Worm (Caenorhabditis elegans) whole organism, L4 larva: ENCODE results near the gene chil-25.

Experiments
- D1046.2 ChIP-seq: fragments of 200-800 bp; sonication (Bioruptor generic); IDR thresholded peaks from 2 replicates; pipeline ENCODE4 v1.3.6; 2022; ENCODE audit warnings: missing genetic modification characterization, missing compliant biosample characterization
- F10B5.3 ChIP-seq: sonication (generic microtip); optimal IDR thresholded peaks from 2 replicates; lab custom pipeline; 2016; ENCODE audit warnings: mild to moderate bottlenecking, missing genetic modification characterization, missing compliant biosample characterization
- F44E2.7 ChIP-seq: fragments of 200-800 bp; sonication (Bioruptor generic); IDR thresholded peaks from 2 replicates; pipeline ENCODE4 v2.1.2; 2022; ENCODE audit warnings: missing genetic modification characterization, missing compliant biosample characterization
- F49E8.2 ChIP-seq: sonication (generic microtip); optimal IDR thresholded peaks from 2 replicates; lab custom pipeline; 2016; ENCODE audit warnings: missing compliant biosample characterization, mild to moderate bottlenecking, missing genetic modification characterization, borderline replicate concordance
- T20F7.1 ChIP-seq: fragments of 200-800 bp; sonication (Bioruptor generic); optimal IDR thresholded peaks from 2 replicates; lab custom pipeline; 2018; ENCODE audit warnings: mild to moderate bottlenecking, missing genetic modification characterization, missing compliant biosample characterization
- Y48G9A.11 ChIP-seq: fragments of 200-800 bp; sonication (Bioruptor generic); IDR thresholded peaks from 2 replicates; pipeline ENCODE4 v1.3.6; 2022; ENCODE audit warnings: missing genetic modification reagents, missing genetic modification characterization, missing compliant biosample characterization
- Y5F2A.4 ChIP-seq: fragments of 200-800 bp; sonication (Bioruptor generic); optimal IDR thresholded peaks from 2 replicates; lab custom pipeline; 2018; ENCODE audit warnings: mild to moderate bottlenecking, missing genetic modification characterization, missing compliant biosample characterization
- Y75B8A.6 ChIP-seq: fragments of 200-800 bp; sonication (Bioruptor generic); IDR thresholded peaks from 2 replicates; pipeline ENCODE4 v1.3.6; 2022; ENCODE audit warnings: missing genetic modification reagents, missing genetic modification characterization, missing compliant biosample characterization
- ZK337.2 ChIP-seq: fragments of 200-800 bp; sonication (Bioruptor generic); IDR thresholded peaks from 2 replicates; pipeline ENCODE4 v1.3.6; 2022; ENCODE audit warnings: missing genetic modification reagents, missing genetic modification characterization, missing compliant biosample characterization
- aha-1 ChIP-seq: fragments of 150-350 bp; peaks from one replicate; lab custom pipeline; 2014; ENCODE audit warnings: missing biosample characterization, missing genetic modification characterization
- arid-1 ChIP-seq: fragments of 200-800 bp; sonication (Bioruptor generic); conservative IDR thresholded peaks from 2 replicates; pipeline ENCODE4 v1.3.6; 2022; ENCODE audit warnings: missing genetic modification reagents, missing genetic modification characterization, missing compliant biosample characterization
- attf-4 ChIP-seq: sonication (generic microtip); optimal IDR thresholded peaks from 3 replicates; lab custom pipeline; 2017; ENCODE audit warnings: missing biosample characterization, missing genetic modification characterization
- ceh-32 ChIP-seq: sonication (generic microtip); optimal IDR thresholded peaks from 2 replicates; lab custom pipeline; 2016; ENCODE audit warnings: mild to moderate bottlenecking, missing genetic modification characterization, missing compliant biosample characterization; ENCODE audit not compliant: poor library complexity
- ceh-62 ChIP-seq: sonication (generic microtip); optimal IDR thresholded peaks from 2 replicates; lab custom pipeline; 2017; ENCODE audit warnings: missing biosample characterization, missing genetic modification characterization
- daf-16 ChIP-seq, 3 experiments: sonication (generic microtip); optimal IDR thresholded peaks; 2 replicates each; lab custom pipeline; 2016 to 2017; ENCODE audit warnings: missing genetic modification characterization in 3 of 3, missing genetic modification reagents in 3 of 3, mild to moderate bottlenecking in 2 of 3, missing compliant biosample characterization in 2 of 3, missing biosample characterization in 1 of 3, moderate library complexity in 1 of 3
- daf-19 ChIP-seq: fragments of 200-800 bp; sonication (Bioruptor generic); conservative IDR thresholded peaks from 2 replicates; pipeline ENCODE4 v1.3.6; 2022; ENCODE audit warnings: missing genetic modification characterization, missing compliant biosample characterization
- daf-8 ChIP-seq: fragments of 200-800 bp; sonication (Bioruptor generic); IDR thresholded peaks from 2 replicates; pipeline ENCODE4 v1.3.6; 2022; ENCODE audit warnings: missing genetic modification characterization, missing compliant biosample characterization
- dmd-8 ChIP-seq: fragments of 200-800 bp; sonication (Bioruptor generic); IDR thresholded peaks from 2 replicates; pipeline ENCODE4 v1.3.6; 2022; ENCODE audit warnings: missing genetic modification characterization, missing compliant biosample characterization
- dpl-1 ChIP-seq: fragments of 150-350 bp; optimal IDR thresholded peaks from 2 replicates; lab custom pipeline; 2014; ENCODE audit warnings: missing biosample characterization, missing genetic modification reagents, missing genetic modification characterization
- dve-1 ChIP-seq: sonication (generic microtip); optimal IDR thresholded peaks from 2 replicates; lab custom pipeline; 2017; ENCODE audit warnings: antibody characterized with exemption, mild to moderate bottlenecking, missing genetic modification characterization, missing compliant biosample characterization; ENCODE audit not compliant: insufficient read depth
- egl-43 ChIP-seq: fragments of 200-800 bp; sonication (Bioruptor generic); IDR thresholded peaks from 2 replicates; pipeline ENCODE4 v1.3.6; 2022; ENCODE audit warnings: missing genetic modification reagents, missing genetic modification characterization, missing compliant biosample characterization
- fkh-10 ChIP-seq: fragments of 150-350 bp; optimal IDR thresholded peaks from 2 replicates; lab custom pipeline; 2014; ENCODE audit warnings: missing biosample characterization, missing genetic modification reagents, missing genetic modification characterization
- hlh-11 ChIP-seq: fragments of 200-800 bp; sonication (Bioruptor generic); optimal IDR thresholded peaks from 2 replicates; lab custom pipeline; 2018; ENCODE audit warnings: mild to moderate bottlenecking, missing genetic modification characterization, missing compliant biosample characterization
- hlh-30 ChIP-seq: sonication (generic microtip); optimal IDR thresholded peaks from 2 replicates; lab custom pipeline; 2017; ENCODE audit warnings: antibody characterized with exemption, mild to moderate bottlenecking, missing genetic modification characterization, missing compliant biosample characterization; ENCODE audit not compliant: insufficient read depth
- lim-7 ChIP-seq: fragments of 200-800 bp; sonication (Bioruptor generic); IDR thresholded peaks from 2 replicates; pipeline ENCODE4 v1.3.6; 2022; ENCODE audit warnings: missing genetic modification characterization, missing compliant biosample characterization
- lin-1 ChIP-seq: fragments of 200-800 bp; sonication (Bioruptor generic); IDR thresholded peaks from 2 replicates; pipeline ENCODE4 v1.3.6; 2022; ENCODE audit warnings: missing genetic modification reagents, missing genetic modification characterization, missing compliant biosample characterization
- lin-13 ChIP-seq: fragments of 150-350 bp; optimal IDR thresholded peaks from 2 replicates; lab custom pipeline; 2014; ENCODE audit warnings: missing biosample characterization, missing genetic modification reagents, missing genetic modification characterization
- lin-29 ChIP-seq: fragments of 200-800 bp; sonication (Bioruptor generic); IDR thresholded peaks from 2 replicates; pipeline ENCODE4 v1.3.6; 2022; ENCODE audit warnings: missing genetic modification reagents, missing genetic modification characterization, missing compliant biosample characterization
- lin-38 ChIP-seq: fragments of 200-800 bp; sonication (Bioruptor generic); IDR thresholded peaks from 2 replicates; pipeline ENCODE4 v1.3.6; 2022; ENCODE audit warnings: missing genetic modification reagents, missing genetic modification characterization, missing compliant biosample characterization
- madf-9 ChIP-seq: fragments of 200-800 bp; sonication (Bioruptor generic); conservative IDR thresholded peaks from 2 replicates; pipeline ENCODE4 v1.3.6; 2022; ENCODE audit warnings: missing genetic modification reagents, missing genetic modification characterization, missing compliant biosample characterization
- mdt-29 ChIP-seq: fragments of 200-800 bp; sonication (Bioruptor generic); IDR thresholded peaks from 2 replicates; pipeline ENCODE4 v1.3.6; 2022; ENCODE audit warnings: missing genetic modification reagents, missing genetic modification characterization, missing compliant biosample characterization
- mes-2 ChIP-seq: sonication (generic microtip); optimal IDR thresholded peaks from 2 replicates; lab custom pipeline; 2016; ENCODE audit warnings: missing genotype, mild to moderate bottlenecking, missing genetic modification characterization, missing compliant biosample characterization; ENCODE audit not compliant: poor library complexity, severe bottlenecking
- mxl-2 ChIP-seq: fragments of 200-800 bp; sonication (Bioruptor generic); conservative IDR thresholded peaks from 2 replicates; pipeline ENCODE4 v1.3.6; 2022; ENCODE audit warnings: missing genetic modification reagents, missing genetic modification characterization, missing compliant biosample characterization
- mxl-3 ChIP-seq: fragments of 200-800 bp; sonication (Bioruptor generic); optimal IDR thresholded peaks from 2 replicates; lab custom pipeline; 2018; ENCODE audit warnings: mild to moderate bottlenecking, missing genetic modification characterization, missing compliant biosample characterization
- nhr-10 ChIP-seq: fragments of 150-350 bp; optimal IDR thresholded peaks from 2 replicates; lab custom pipeline; 2014; ENCODE audit warnings: missing biosample characterization, missing genetic modification characterization
- nhr-102 ChIP-seq: sonication (generic microtip); optimal IDR thresholded peaks from 2 replicates; lab custom pipeline; 2016; ENCODE audit warnings: mild to moderate bottlenecking, missing genetic modification characterization, moderate library complexity, missing compliant biosample characterization
- nhr-11 ChIP-seq: fragments of 150-350 bp; optimal IDR thresholded peaks from 2 replicates; lab custom pipeline; 2014; ENCODE audit warnings: missing biosample characterization, missing genetic modification characterization
- nhr-111 ChIP-seq: fragments of 200-800 bp; sonication (Bioruptor generic); optimal IDR thresholded peaks from 2 replicates; lab custom pipeline; 2018; ENCODE audit warnings: mild to moderate bottlenecking, missing genetic modification characterization, missing compliant biosample characterization
- nhr-25 ChIP-seq: sonication (generic microtip); optimal IDR thresholded peaks from 2 replicates; lab custom pipeline; 2017; ENCODE audit warnings: missing genetic modification characterization, mild to moderate bottlenecking, missing compliant biosample characterization, antibody characterized with exemption, moderate library complexity, borderline replicate concordance; ENCODE audit not compliant: insufficient read depth
- nhr-28 ChIP-seq: fragments of 150-350 bp; optimal IDR thresholded peaks from 2 replicates; lab custom pipeline; 2014; ENCODE audit warnings: missing biosample characterization, missing genetic modification characterization
- nhr-41 ChIP-seq: fragments of 200-800 bp; sonication (Bioruptor generic); IDR thresholded peaks from 2 replicates; pipeline ENCODE4 v1.3.6; 2022; ENCODE audit warnings: missing genetic modification reagents, missing genetic modification characterization, missing compliant biosample characterization
- nhr-76 ChIP-seq: fragments of 150-350 bp; optimal IDR thresholded peaks from 2 replicates; lab custom pipeline; 2014; ENCODE audit warnings: missing biosample characterization, missing genetic modification characterization
- pqm-1 ChIP-seq: sonication (generic microtip); optimal IDR thresholded peaks from 2 replicates; lab custom pipeline; 2017; ENCODE audit warnings: missing biosample characterization, missing genetic modification characterization
- rbr-2 ChIP-seq: sonication (generic microtip); optimal IDR thresholded peaks from 2 replicates; lab custom pipeline; 2016; ENCODE audit warnings: missing genotype, missing genetic modification characterization, missing compliant biosample characterization
- snpc-1.2 ChIP-seq: fragments of 200-800 bp; sonication (Bioruptor generic); IDR thresholded peaks from 2 replicates; pipeline ENCODE4 v1.3.6; 2022; ENCODE audit warnings: missing genetic modification reagents, missing genetic modification characterization, missing compliant biosample characterization
- tag-97 ChIP-seq: fragments of 200-800 bp; sonication (Bioruptor generic); IDR thresholded peaks from 2 replicates; pipeline ENCODE4 v1.3.6; 2022; ENCODE audit warnings: missing genetic modification characterization, missing compliant biosample characterization
- tra-1 ChIP-seq: fragments of 200-800 bp; sonication (Bioruptor generic); IDR thresholded peaks from 2 replicates; pipeline ENCODE4 v1.3.6; 2022; ENCODE audit warnings: missing genetic modification reagents, missing genetic modification characterization, missing compliant biosample characterization
- unc-62 ChIP-seq, 3 experiments: fragments of 150-350 bp in 1 of 3; sonication (generic microtip); optimal IDR thresholded peaks in 2 of 3; peaks in 1 of 3; 1 replicate in 1 of 3; 2 replicates in 2 of 3; lab custom pipeline; 2014 to 2017; ENCODE audit warnings: missing biosample characterization in 3 of 3, missing genetic modification characterization in 3 of 3, missing genetic modification reagents in 3 of 3, missing genotype in 1 of 3
- zag-1 ChIP-seq: fragments of 150-350 bp; optimal IDR thresholded peaks from 2 replicates; lab custom pipeline; 2014; ENCODE audit warnings: missing biosample characterization, missing genetic modification characterization
- ztf-11 ChIP-seq: fragments of 150-350 bp; optimal IDR thresholded peaks from 2 replicates; lab custom pipeline; 2014; ENCODE audit warnings: missing biosample characterization, missing genetic modification characterization

Gene chil-25

DNA sequence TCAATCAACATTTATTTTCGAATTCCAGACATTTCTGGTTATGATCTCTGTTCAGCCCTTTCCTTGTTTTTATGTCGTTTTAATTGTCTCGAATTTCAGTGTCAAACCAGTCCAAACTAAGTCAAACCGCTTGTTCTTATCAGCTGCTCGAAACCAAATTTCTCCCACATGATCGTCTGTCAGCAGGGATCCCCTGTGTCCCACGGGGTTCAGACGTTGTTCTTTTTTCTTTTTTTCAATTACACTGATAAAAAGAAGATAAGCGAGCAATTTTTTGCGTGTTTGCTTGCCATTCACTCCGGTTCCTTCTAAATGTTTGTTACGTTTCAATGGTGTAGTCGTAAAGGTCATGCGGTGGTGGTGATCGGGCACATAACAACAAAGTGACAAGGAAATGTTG lies 27.7 kb upstream of the chil-25 start (continued):
- TF ChIP-seq nhr-10 (tag; lab: Kevin White, UChicago) (peak; percentile 60), dpl-1 (no peak), Y5F2A.4 (GFP tag; lab: Kevin White, UChicago) (no peak), rbr-2 (tag; lab: Kevin White, UChicago) (no peak), Y75B8A.6 (GFP tag; lab: Robert Waterston, UW) (no peak), nhr-25 (tag; lab: Kevin White, UChicago) (no peak), F49E8.2 (no peak), tra-1 (GFP tag; lab: Robert Waterston, UW) (peak; percentile 81), unc-62 (GFP tag; optimal IDR thresholded peaks at IDR 0.05 in 1 of 2; lab: Kevin White, UChicago) (peak in 1 of 2 experiments; percentile 55), unc-62 (tag; optimal IDR thresholded peaks at IDR 0.05; lab: Kevin White, UChicago) (no peak), mxl-2 (GFP tag; lab: Robert Waterston, UW) (no peak), hlh-11 (tag; lab: Kevin White, UChicago) (peak; percentile 87), ZK337.2 (GFP tag; lab: Robert Waterston, UW) (no peak), nhr-11 (tag; lab: Kevin White, UChicago) (peak; percentile 72), lin-38 (no peak), nhr-41 (no peak), zag-1 (no peak), D1046.2 (GFP tag; lab: Robert Waterston, UW) (no peak), ceh-62 (tag; lab: Kevin White, UChicago) (no peak), dmd-8 (GFP tag; lab: Robert Waterston, UW) (no peak), daf-16 (GFP tag; optimal IDR thresholded peaks at IDR 0.05; lab: Kevin White, UChicago) (no peak), daf-16 (tag; optimal IDR thresholded peaks at IDR 0.05; lab: Kevin White, UChicago) (peak; percentile 83), attf-4 (tag; lab: Kevin White, UChicago) (no peak), lin-13 (no peak), lin-1 (GFP tag; lab: Robert Waterston, UW) (peak; percentile 57), daf-8 (GFP tag; lab: Robert Waterston, UW) (no peak), aha-1 (tag; lab: Kevin White, UChicago) (peak; percentile 35), Y48G9A.11 (no peak), hlh-30 (peak; percentile 85), arid-1 (no peak), lin-29 (GFP tag; lab: Robert Waterston, UW) (no peak), daf-19 (GFP tag; lab: Robert Waterston, UW) (no peak), F10B5.3 (no peak), nhr-111 (no peak), nhr-28 (tag; lab: Kevin White, UChicago) (peak; percentile 71), ceh-32 (tag; lab: Kevin White, UChicago) (no peak), tag-97 (no peak), mdt-29 (GFP tag; lab: Robert Waterston, UW) (peak; percentile 61; the same call in 1 of the 2 replicates), egl-43 (no peak), nhr-76 (tag; lab: Kevin White, UChicago) (no peak), lim-7 (GFP tag; lab: Robert Waterston, UW) (no peak), snpc-1.2 (GFP tag; lab: Robert Waterston, UW) (no peak), pqm-1 (tag; lab: Kevin White, UChicago) (peak; percentile 23), nhr-102 (peak; percentile 63), mxl-3 (GFP tag; lab: Kevin White, UChicago) (no peak), F44E2.7 (no peak), ztf-11 (no peak), mes-2 (tag; lab: Kevin White, UChicago) (no peak), dve-1 (tag; lab: Kevin White, UChicago) (peak; percentile 91), fkh-10 (GFP tag; lab: Kevin White, UChicago) (no peak), madf-9 (GFP tag; lab: Robert Waterston, UW) (no peak), T20F7.1 (GFP tag; lab: Kevin White, UChicago) (peak; percentile 12)
